Fruit fly (Drosophila melanogaster) whole organism, pupa: Measurements from ENCODE around the gene CG6231.

Experiments
- CG10348 ChIP-seq: fragments of 200-800 bp; sonication (Bioruptor generic); IDR thresholded peaks from 2 replicates; pipeline ENCODE4 v1.3.6; 2022; ENCODE audit warnings: missing biosample characterization, missing genetic modification characterization
- CG12605 ChIP-seq: fragments of 200-800 bp; sonication (Bioruptor generic); IDR thresholded peaks from 2 replicates; pipeline ENCODE4 v1.3.6; 2022; ENCODE audit warnings: missing biosample characterization, missing genetic modification characterization
- CG14655 ChIP-seq: fragments of 200-800 bp; sonication (Bioruptor generic); optimal IDR thresholded peaks from 3 replicates; lab custom pipeline; 2017; ENCODE audit warnings: mild to moderate bottlenecking, missing biosample characterization, missing genetic modification reagents, missing genetic modification characterization
- CG15710 ChIP-seq: fragments of 200-800 bp; sonication (Bioruptor generic); optimal IDR thresholded peaks from 2 replicates; lab custom pipeline; 2018; ENCODE audit warnings: missing biosample characterization, mild to moderate bottlenecking, missing genetic modification characterization, moderate library complexity
- CG17806 ChIP-seq: fragments of 200-800 bp; sonication (Bioruptor generic); optimal IDR thresholded peaks from 2 replicates; lab custom pipeline; 2018; ENCODE audit warnings: missing biosample characterization, mild to moderate bottlenecking, missing genetic modification characterization, moderate library complexity
- CG32121 ChIP-seq: fragments of 200-800 bp; sonication (Bioruptor generic); IDR thresholded peaks from 2 replicates; pipeline ENCODE4 v1.3.6; 2022; ENCODE audit warnings: missing biosample characterization, missing genetic modification characterization
- CG34367 ChIP-seq: fragments of 200-800 bp; sonication (Bioruptor generic); optimal IDR thresholded peaks from 2 replicates; lab custom pipeline; 2018; ENCODE audit warnings: missing biosample characterization, mild to moderate bottlenecking, missing genetic modification characterization
- CG4496 ChIP-seq: fragments of 200-800 bp; sonication (Bioruptor generic); IDR thresholded peaks from 3 replicates; pipeline ENCODE4 v1.3.6; 2022; ENCODE audit warnings: missing biosample characterization, missing genetic modification characterization
- CG8159 ChIP-seq: fragments of 200-800 bp; sonication (Bioruptor generic); optimal IDR thresholded peaks from 3 replicates; lab custom pipeline; 2018; ENCODE audit warnings: missing biosample characterization, mild to moderate bottlenecking, missing genetic modification characterization, moderate library complexity
- CG8301 ChIP-seq: fragments of 200-800 bp; sonication (Bioruptor generic); optimal IDR thresholded peaks from 2 replicates; lab custom pipeline; 2018; ENCODE audit warnings: missing biosample characterization, mild to moderate bottlenecking, missing genetic modification characterization
- CG9948 ChIP-seq: fragments of 200-800 bp; sonication (Bioruptor generic); optimal IDR thresholded peaks from 2 replicates; lab custom pipeline; 2018; ENCODE audit warnings: missing biosample characterization, mild to moderate bottlenecking, missing genetic modification characterization, moderate library complexity
- D1 ChIP-seq: fragments of 200-800 bp; sonication (Bioruptor generic); optimal IDR thresholded peaks from 2 replicates; lab custom pipeline; 2018; ENCODE audit warnings: missing biosample characterization, mild to moderate bottlenecking, missing genetic modification characterization, moderate library complexity
- EcR ChIP-seq: fragments of 200-800 bp; sonication (Bioruptor generic); optimal IDR thresholded peaks from 3 replicates; lab custom pipeline; 2019; ENCODE audit warnings: missing biosample characterization, missing genetic modification characterization, mild to moderate bottlenecking, moderate library complexity, missing genetic modification reagents
- Ets98B ChIP-seq: fragments of 200-800 bp; sonication (Bioruptor generic); IDR thresholded peaks from 2 replicates; pipeline ENCODE4 v1.3.6; 2022; ENCODE audit warnings: missing biosample characterization, missing genetic modification characterization
- Pif1A ChIP-seq: fragments of 200-800 bp; sonication (Bioruptor generic); optimal IDR thresholded peaks from 3 replicates; lab custom pipeline; 2016; ENCODE audit warnings: missing biosample characterization, missing genetic modification characterization
- Pif1B ChIP-seq: fragments of 200-800 bp; sonication (Bioruptor generic); optimal IDR thresholded peaks from 3 replicates; lab custom pipeline; 2016; ENCODE audit warnings: missing biosample characterization, missing genetic modification characterization
- Snoo ChIP-seq: fragments of 200-800 bp; sonication (Bioruptor generic); optimal IDR thresholded peaks from 3 replicates; lab custom pipeline; 2017; ENCODE audit warnings: missing biosample characterization, mild to moderate bottlenecking, missing genetic modification characterization, inconsistent platforms
- fd96Ca ChIP-seq: fragments of 200-800 bp; sonication (Bioruptor generic); IDR thresholded peaks from 3 replicates; pipeline ENCODE4 v1.3.6; 2022; ENCODE audit warnings: missing biosample characterization, missing genetic modification characterization
- gl ChIP-seq: fragments of 200-800 bp; sonication (Bioruptor generic); optimal IDR thresholded peaks from 2 replicates; lab custom pipeline; 2018; ENCODE audit warnings: missing biosample characterization, mild to moderate bottlenecking, missing genetic modification characterization
- rn ChIP-seq: fragments of 200-800 bp; sonication (Bioruptor generic); IDR thresholded peaks from 2 replicates; pipeline ENCODE4 v1.3.6; 2022; ENCODE audit warnings: missing biosample characterization, missing genetic modification characterization

Gene CG6231

DNA sequence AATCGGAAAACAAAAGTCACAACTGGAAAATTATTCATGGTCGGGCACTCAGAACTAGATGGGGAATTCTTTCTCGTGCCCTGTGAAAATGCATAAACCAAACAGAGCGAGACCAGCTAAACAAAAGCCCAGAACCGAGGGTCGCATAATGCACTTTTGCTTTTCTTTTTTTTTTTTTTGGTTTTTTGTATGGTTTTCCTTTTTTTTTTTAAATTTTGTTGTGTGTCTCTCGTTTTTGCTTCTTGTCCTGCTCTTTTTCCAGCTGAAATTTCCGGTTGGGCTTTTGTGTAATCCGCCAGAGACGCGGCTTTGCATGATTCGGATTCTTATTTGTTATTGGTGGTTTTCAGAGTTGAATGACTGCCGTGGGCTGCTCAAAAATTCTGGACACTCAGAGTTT, 50.7 kb downstream of the CG6231 start:
- TF ChIP-seq Pif1A (GFP tag; lab: Kevin White, UChicago) (peak; percentile 4), CG10348 (GFP tag; lab: Robert Waterston, UW) (no peak), CG4496 (GFP tag; lab: Robert Waterston, UW) (peak; percentile 51; the same call in 2 of the 3 replicates), CG12605 (GFP tag; lab: Robert Waterston, UW) (0 out of 2 replicates have a peak, but pooled peaks have one; percentile 28), CG32121 (GFP tag; lab: Robert Waterston, UW) (no peak), Ets98B (GFP tag; lab: Robert Waterston, UW) (peak; percentile 23; the same call in 1 of the 2 replicates), CG14655 (GFP tag; lab: Kevin White, UChicago) (no peak)

DNA sequence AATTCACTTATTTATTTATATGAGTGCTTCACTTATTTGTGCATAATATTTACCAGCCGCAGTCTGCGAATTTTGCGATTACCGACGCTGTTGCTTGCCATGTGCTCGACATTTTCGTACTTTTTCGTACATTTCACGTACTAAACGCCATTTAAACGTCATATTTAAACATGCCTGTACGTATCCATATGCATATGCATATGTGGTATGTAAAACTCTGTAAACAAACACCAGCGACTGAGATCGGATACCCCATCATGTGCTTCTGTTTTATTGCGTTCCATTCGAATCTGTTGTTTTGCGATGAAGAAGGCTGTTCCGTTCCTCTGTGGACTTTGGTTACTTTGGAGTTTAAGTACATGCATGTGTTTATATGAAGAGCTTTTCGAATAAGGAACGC, 60.6 kb downstream of the CG6231 start:
- peak; percentile 2 for TF ChIP-seq Snoo
- no peak for TF ChIP-seq CG8159 (tag; lab: Kevin White, UChicago)

dm6 chr3R:19571195-19571594, 61.3 kb downstream of the CG6231 start:
- TF ChIP-seq rn (GFP tag; lab: Robert Waterston, UW): no peak
- TF ChIP-seq CG9948 (tag; lab: Kevin White, UChicago): no peak
- TF ChIP-seq EcR (GFP tag; lab: Kevin White, UChicago): peak; percentile 37
- TF ChIP-seq CG12605 (GFP tag; lab: Robert Waterston, UW): no peak

- TF ChIP-seq CG17806 (tag; lab: Kevin White, UChicago): no peak
- no peak for TF ChIP-seq D1 (tag; lab: Kevin White, UChicago)
- no peak for TF ChIP-seq CG8301 (tag; lab: Kevin White, UChicago)
- no peak for TF ChIP-seq CG10348 (GFP tag; lab: Robert Waterston, UW)
- no peak for TF ChIP-seq CG12605 (GFP tag; lab: Robert Waterston, UW)
- TF ChIP-seq EcR (GFP tag; lab: Kevin White, UChicago): no peak
- TF ChIP-seq rn (GFP tag; lab: Robert Waterston, UW): no peak
- TF ChIP-seq CG32121 (GFP tag; lab: Robert Waterston, UW): no peak
- TF ChIP-seq CG8159 (tag; lab: Kevin White, UChicago): no peak
- no peak for TF ChIP-seq Snoo
These were observed 62.9 kb downstream of the CG6231 start for dm6 chr3R:19569654-19570053.

DNA sequence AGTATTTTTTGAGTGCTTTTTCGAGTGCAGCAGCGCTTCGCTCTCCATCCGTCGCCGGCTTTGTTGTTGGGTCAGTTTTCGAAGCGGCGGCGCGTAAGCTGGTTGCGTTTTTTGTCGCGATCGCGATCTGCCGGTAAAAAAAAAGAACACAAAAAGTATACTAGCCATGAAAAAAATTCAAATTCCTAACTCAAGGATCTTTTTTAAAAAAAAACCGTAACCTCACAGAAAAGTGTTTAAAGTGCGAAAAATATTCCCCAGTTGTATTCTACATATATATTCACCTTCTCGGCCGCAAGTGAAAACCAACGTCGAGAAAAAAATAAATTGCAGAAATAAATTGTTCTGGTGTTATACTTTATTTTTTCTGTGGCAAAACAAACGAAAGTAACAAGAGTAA, 63.4 kb downstream of the CG6231 start:
- TF ChIP-seq CG4496 (GFP tag; lab: Robert Waterston, UW): 0 out of 3 replicates have a peak, but pooled peaks have one; percentile 50
- peak; percentile 60 for TF ChIP-seq D1 (tag; lab: Kevin White, UChicago)
- TF ChIP-seq Ets98B (GFP tag; lab: Robert Waterston, UW): 0 out of 2 replicates have a peak, but pooled peaks have one; percentile 50
- TF ChIP-seq rn (GFP tag; lab: Robert Waterston, UW): no peak

DNA sequence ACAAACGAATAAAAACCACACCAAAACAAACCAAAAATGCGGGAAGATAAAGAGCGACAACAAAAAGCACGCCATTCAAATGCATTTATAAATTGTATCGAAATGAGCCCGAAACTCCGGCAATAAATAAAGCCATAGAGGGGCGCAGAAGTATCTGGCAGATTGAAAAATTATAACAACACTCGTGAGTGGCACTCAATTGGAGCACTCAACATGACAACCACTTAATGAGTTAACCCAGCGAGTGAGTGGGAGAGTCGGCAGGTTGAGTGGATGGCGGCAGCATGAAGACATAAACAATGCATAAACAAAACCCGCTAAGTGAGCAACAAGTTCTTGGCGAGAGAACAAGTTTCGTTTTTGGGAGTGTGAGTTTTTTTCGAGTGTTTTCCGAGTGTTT, 63.8 kb downstream of the CG6231 start:
- TF ChIP-seq Ets98B (GFP tag; lab: Robert Waterston, UW) (no peak), CG9948 (tag; lab: Kevin White, UChicago) (no peak), CG32121 (GFP tag; lab: Robert Waterston, UW) (no peak), Pif1A (GFP tag; lab: Kevin White, UChicago) (no peak), CG34367 (tag; lab: Kevin White, UChicago) (no peak), Snoo (no peak), gl (tag; lab: Kevin White, UChicago) (no peak), Pif1B (GFP tag; lab: Kevin White, UChicago) (no peak), CG14655 (GFP tag; lab: Kevin White, UChicago) (no peak), CG8159 (tag; lab: Kevin White, UChicago) (no peak), CG8301 (tag; lab: Kevin White, UChicago) (no peak), CG12605 (GFP tag; lab: Robert Waterston, UW) (no peak), CG15710 (tag; lab: Kevin White, UChicago) (no peak), D1 (tag; lab: Kevin White, UChicago) (no peak), rn (GFP tag; lab: Robert Waterston, UW) (no peak), CG10348 (GFP tag; lab: Robert Waterston, UW) (no peak), fd96Ca (GFP tag; lab: Robert Waterston, UW) (no peak), CG17806 (tag; lab: Kevin White, UChicago) (no peak)
